Fruit fly (Drosophila melanogaster) whole organism, adult: Measurements from ENCODE around the gene CG4455.

Source experiments
- CG11617 ChIP-seq: fragments of 200-800 bp; sonication (Bioruptor generic); optimal IDR thresholded peaks from 2 replicates; lab custom pipeline; 2017; ENCODE audit warnings: mild to moderate bottlenecking, missing biosample characterization, missing genetic modification reagents, missing genetic modification characterization
- CG12768 ChIP-seq: fragments of 200-800 bp; sonication (Bioruptor generic); optimal IDR thresholded peaks from 2 replicates; lab custom pipeline; 2017; ENCODE audit warnings: missing biosample characterization, missing genetic modification characterization, mild to moderate bottlenecking, moderate library complexity, missing genetic modification reagents
- CG14711 ChIP-seq: fragments of 200-800 bp; sonication (Bioruptor generic); optimal IDR thresholded peaks from 2 replicates; lab custom pipeline; 2018; ENCODE audit warnings: missing biosample characterization, mild to moderate bottlenecking, missing genetic modification characterization, moderate library complexity
- CG1620 ChIP-seq: fragments of 200-800 bp; sonication (Bioruptor generic); optimal IDR thresholded peaks from 2 replicates; lab custom pipeline; 2016; ENCODE audit warnings: missing biosample characterization, missing genetic modification characterization
- CG33017 ChIP-seq: fragments of 200-800 bp; sonication (Bioruptor generic); optimal IDR thresholded peaks from 2 replicates; lab custom pipeline; 2018; ENCODE audit warnings: missing biosample characterization, mild to moderate bottlenecking, missing genetic modification characterization, moderate library complexity
- CG5204 ChIP-seq: fragments of 200-800 bp; sonication (Bioruptor generic); optimal IDR thresholded peaks from 2 replicates; lab custom pipeline; 2016; ENCODE audit warnings: missing biosample characterization, missing genetic modification characterization
- CG7045 ChIP-seq: fragments of 200-800 bp; sonication (Bioruptor generic); optimal IDR thresholded peaks from 2 replicates; lab custom pipeline; 2017; ENCODE audit warnings: missing biosample characterization, mild to moderate bottlenecking, missing genetic modification characterization
- CG7101 ChIP-seq: fragments of 200-800 bp; sonication (Bioruptor generic); optimal IDR thresholded peaks from 2 replicates; lab custom pipeline; 2018; ENCODE audit warnings: missing biosample characterization, mild to moderate bottlenecking, missing genetic modification characterization, moderate library complexity
- Clk ChIP-seq: fragments of 200-800 bp; sonication (Bioruptor generic); optimal IDR thresholded peaks from 2 replicates; lab custom pipeline; 2017; ENCODE audit warnings: missing biosample characterization, missing genetic modification characterization
- Crg-1 ChIP-seq: fragments of 200-800 bp; sonication (Bioruptor generic); optimal IDR thresholded peaks from 2 replicates; lab custom pipeline; 2016; ENCODE audit warnings: missing biosample characterization, missing genetic modification characterization
- Hr96 ChIP-seq: fragments of 200-800 bp; sonication (Bioruptor generic); optimal IDR thresholded peaks from 2 replicates; lab custom pipeline; 2016; ENCODE audit warnings: missing biosample characterization, missing genetic modification characterization
- Mnt ChIP-seq: fragments of 200-800 bp; sonication (Bioruptor generic); optimal IDR thresholded peaks from 2 replicates; lab custom pipeline; 2016; ENCODE audit warnings: missing biosample characterization, mild to moderate bottlenecking, missing genetic modification characterization
- bab1 ChIP-seq: fragments of 200-800 bp; sonication (Bioruptor generic); optimal IDR thresholded peaks from 3 replicates; lab custom pipeline; 2019; ENCODE audit warnings: missing biosample characterization, mild to moderate bottlenecking, missing genetic modification characterization, moderate library complexity
- cic ChIP-seq: fragments of 200-800 bp; sonication (Bioruptor generic); optimal IDR thresholded peaks from 2 replicates; lab custom pipeline; 2017; ENCODE audit warnings: missing biosample characterization, mild to moderate bottlenecking, missing genetic modification characterization, moderate library complexity
- cnc ChIP-seq, 2 experiments: fragments of >200 bp; optimal IDR thresholded peaks; 2 replicates each; lab custom pipeline; 2017
- kay ChIP-seq: fragments of 200-800 bp; sonication (Bioruptor generic); peaks from one replicate; lab custom pipeline; 2016; ENCODE audit warnings: missing biosample characterization, missing genetic modification characterization, borderline replicate concordance
- ovo ChIP-seq: fragments of 200-800 bp; sonication (Bioruptor generic); optimal IDR thresholded peaks from 2 replicates; lab custom pipeline; 2016; ENCODE audit warnings: missing biosample characterization, missing genetic modification characterization
- pad ChIP-seq: fragments of 200-800 bp; sonication (Bioruptor generic); optimal IDR thresholded peaks from 3 replicates; lab custom pipeline; 2017; ENCODE audit warnings: missing biosample characterization, missing genetic modification characterization, mild to moderate bottlenecking, moderate library complexity, missing genetic modification reagents
- tj ChIP-seq: fragments of 200-800 bp; sonication (Bioruptor generic); optimal IDR thresholded peaks from 3 replicates; lab custom pipeline; 2017; ENCODE audit warnings: missing biosample characterization, mild to moderate bottlenecking, missing genetic modification characterization, moderate library complexity
- toe ChIP-seq: fragments of 200-800 bp; sonication (Bioruptor generic); optimal IDR thresholded peaks from 2 replicates; lab custom pipeline; 2016; ENCODE audit warnings: missing biosample characterization, missing genetic modification characterization

Gene CG4455

DNA sequence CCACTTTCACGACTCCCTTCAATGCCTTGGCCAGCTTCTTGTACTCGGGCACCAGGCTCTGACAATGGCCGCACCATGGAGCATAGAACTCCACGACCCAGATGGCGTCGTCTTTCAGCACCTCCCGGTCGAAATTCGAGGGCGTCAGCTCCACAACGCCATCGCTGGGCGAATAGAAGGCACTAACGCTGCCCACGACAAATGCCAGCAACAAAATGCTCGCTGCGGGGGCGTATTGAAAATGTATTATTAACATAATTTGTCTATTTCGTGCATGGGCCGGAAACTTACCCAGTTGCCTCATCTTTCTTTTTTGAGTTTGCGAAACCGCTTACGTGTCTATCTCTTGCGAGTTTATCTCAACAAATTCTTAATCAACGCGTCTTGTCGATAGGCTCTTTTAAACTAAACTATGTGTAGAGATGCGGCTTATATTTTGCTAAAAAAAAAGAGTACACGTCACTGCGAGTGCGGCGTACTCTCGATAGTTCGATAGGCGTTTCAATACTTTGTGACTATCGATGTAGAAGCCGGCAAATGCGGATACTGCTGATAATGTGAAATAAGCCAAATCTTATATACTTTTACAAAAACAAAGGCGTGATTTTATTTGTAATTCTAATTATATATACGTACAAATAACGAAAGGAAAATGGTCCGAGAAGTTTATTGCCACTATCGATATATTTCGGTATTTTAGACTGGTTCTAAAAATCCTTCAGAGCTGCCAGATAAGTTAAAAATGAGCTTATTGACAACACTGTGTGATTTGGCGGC lies 3.7 kb downstream of the CG4455 start, which contains the start of gene CaBP1:
Gene CaBP1 (minus strand): TSS at position 487 of the 777 bp plus-strand sequence.
- TF ChIP-seq Crg-1 (GFP tag; lab: Kevin White, UChicago) (no peak), bab1 (GFP tag; lab: Kevin White, UChicago) (peak; percentile 42), CG14711 (peak; percentile 86), tj (GFP tag; lab: Kevin White, UChicago) (peak; percentile 69), kay (GFP tag; lab: Kevin White, UChicago) (peak; percentile 10)

dm6 chr2L:16357865-16358264 lies 5.1 kb downstream of the CG4455 start:
- TF ChIP-seq CG7045: no peak
- no peak for TF ChIP-seq bab1 (GFP tag; lab: Kevin White, UChicago)
- TF ChIP-seq CG5204 (GFP tag; lab: Kevin White, UChicago): no peak
- TF ChIP-seq kay (GFP tag; lab: Kevin White, UChicago): no peak
- TF ChIP-seq CG1620 (GFP tag; lab: Kevin White, UChicago): no peak
- no peak for TF ChIP-seq Crg-1 (GFP tag; lab: Kevin White, UChicago)
- no peak for TF ChIP-seq CG12768
- no peak for TF ChIP-seq CG7101 (tag; lab: Kevin White, UChicago)
- no peak for TF ChIP-seq Hr96 (GFP tag; lab: Kevin White, UChicago)
- no peak for TF ChIP-seq Mnt (GFP tag; lab: Kevin White, UChicago)
- no peak for TF ChIP-seq ovo (GFP tag; lab: Kevin White, UChicago)
- no peak for TF ChIP-seq CG33017
- TF ChIP-seq Clk: no peak
- TF ChIP-seq cnc (optimal IDR thresholded peaks at IDR 0.05; lab: Kevin White, UChicago): no peak
- no peak for TF ChIP-seq toe (GFP tag; lab: Kevin White, UChicago)
- no peak for TF ChIP-seq cic (GFP tag; lab: Kevin White, UChicago)
- TF ChIP-seq tj (GFP tag; lab: Kevin White, UChicago): no peak

- no peak for TF ChIP-seq CG11617 (GFP tag; lab: Kevin White, UChicago)
- no peak for TF ChIP-seq cnc (optimal IDR thresholded peaks at IDR 0.05; lab: Kevin White, UChicago)
- no peak for TF ChIP-seq bab1 (GFP tag; lab: Kevin White, UChicago)
- no peak for TF ChIP-seq CG1620 (GFP tag; lab: Kevin White, UChicago)
- TF ChIP-seq CG5204 (GFP tag; lab: Kevin White, UChicago): no peak
- no peak for TF ChIP-seq CG33017
- TF ChIP-seq CG7101 (tag; lab: Kevin White, UChicago): no peak
- TF ChIP-seq Hr96 (GFP tag; lab: Kevin White, UChicago): no peak
- TF ChIP-seq kay (GFP tag; lab: Kevin White, UChicago): no peak
- TF ChIP-seq tj (GFP tag; lab: Kevin White, UChicago): no peak
These were observed 12.9 kb downstream of the CG4455 start, which contains the start of gene jhamt for dm6 chr2L:16365603-16366002. TSS of gene jhamt (plus strand) at chr2L:16365903.

DNA sequence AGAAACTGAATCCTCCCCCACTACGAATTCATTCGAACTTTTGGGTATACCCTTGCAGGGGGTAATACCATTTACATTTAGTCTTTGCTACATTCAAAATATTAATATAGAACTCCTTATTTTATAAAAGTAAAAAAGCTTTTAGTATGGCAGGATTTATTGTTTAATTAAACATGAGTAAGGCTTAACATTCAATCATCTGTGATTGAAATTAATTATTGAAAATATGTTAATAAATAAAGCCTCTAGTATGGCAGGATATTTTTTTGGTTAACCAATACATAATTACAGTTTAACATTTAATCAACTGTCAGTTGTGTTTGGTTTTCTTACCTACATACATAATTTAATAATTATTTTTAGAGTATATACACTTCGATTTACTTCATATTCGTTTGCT lies 22.0 kb downstream of the CG4455 start:
- TF ChIP-seq pad (GFP tag; lab: Kevin White, UChicago): no peak
- TF ChIP-seq CG5204 (GFP tag; lab: Kevin White, UChicago): no peak
- no peak for TF ChIP-seq Hr96 (GFP tag; lab: Kevin White, UChicago)
- no peak for TF ChIP-seq CG12768
- no peak for TF ChIP-seq toe (GFP tag; lab: Kevin White, UChicago)
- TF ChIP-seq ovo (GFP tag; lab: Kevin White, UChicago): no peak
- TF ChIP-seq Mnt (GFP tag; lab: Kevin White, UChicago): no peak
- TF ChIP-seq cic (GFP tag; lab: Kevin White, UChicago): no peak
- no peak for TF ChIP-seq cnc (optimal IDR thresholded peaks at IDR 0.05; lab: Kevin White, UChicago)
- TF ChIP-seq CG7101 (tag; lab: Kevin White, UChicago): no peak
- no peak for TF ChIP-seq CG14711
- no peak for TF ChIP-seq tj (GFP tag; lab: Kevin White, UChicago)
- TF ChIP-seq CG11617 (GFP tag; lab: Kevin White, UChicago): no peak
- TF ChIP-seq bab1 (GFP tag; lab: Kevin White, UChicago): no peak
- TF ChIP-seq CG7045: no peak
- TF ChIP-seq Crg-1 (GFP tag; lab: Kevin White, UChicago): no peak
- no peak for TF ChIP-seq kay (GFP tag; lab: Kevin White, UChicago)

DNA sequence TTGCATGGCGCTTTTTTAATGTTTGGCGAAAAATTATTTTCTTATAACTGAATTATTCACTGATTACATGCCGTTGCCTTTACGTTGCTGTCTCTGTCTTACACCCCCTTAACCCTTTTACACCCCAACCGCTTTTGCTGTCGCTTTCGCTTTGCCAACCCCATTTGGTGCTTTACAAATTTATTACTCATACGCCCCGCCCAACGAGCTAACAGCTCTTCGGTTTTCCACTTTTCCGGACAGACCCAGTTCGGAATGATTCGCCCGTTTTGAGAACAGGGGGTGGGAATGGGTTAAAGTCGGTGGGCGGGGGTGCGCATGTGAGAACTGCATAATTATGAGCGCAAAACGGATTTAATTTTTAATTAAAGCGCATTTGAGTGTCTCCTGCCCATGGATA lies 28.2 kb downstream of the CG4455 start:
- TF ChIP-seq cic (GFP tag; lab: Kevin White, UChicago): no peak
- TF ChIP-seq Hr96 (GFP tag; lab: Kevin White, UChicago): no peak
- no peak for TF ChIP-seq CG7101 (tag; lab: Kevin White, UChicago)
- TF ChIP-seq ovo (GFP tag; lab: Kevin White, UChicago): no peak
- TF ChIP-seq CG14711: no peak
- no peak for TF ChIP-seq pad (GFP tag; lab: Kevin White, UChicago)
- TF ChIP-seq CG12768: no peak
- no peak for TF ChIP-seq Clk
- TF ChIP-seq bab1 (GFP tag; lab: Kevin White, UChicago): no peak
- TF ChIP-seq Crg-1 (GFP tag; lab: Kevin White, UChicago): no peak
- no peak for TF ChIP-seq kay (GFP tag; lab: Kevin White, UChicago)
- no peak for TF ChIP-seq cnc (optimal IDR thresholded peaks at IDR 0.05; lab: Kevin White, UChicago)
- no peak for TF ChIP-seq CG11617 (GFP tag; lab: Kevin White, UChicago)
- TF ChIP-seq CG1620 (GFP tag; lab: Kevin White, UChicago): no peak
- no peak for TF ChIP-seq Mnt (GFP tag; lab: Kevin White, UChicago)
- no peak for TF ChIP-seq CG33017
- TF ChIP-seq CG7045: no peak

dm6 chr2L:16390803-16391202 lies 38.1 kb downstream of the CG4455 start:
- TF ChIP-seq CG33017 (no peak), pad (GFP tag; lab: Kevin White, UChicago) (no peak), Clk (no peak), Mnt (GFP tag; lab: Kevin White, UChicago) (no peak), tj (GFP tag; lab: Kevin White, UChicago) (no peak), kay (GFP tag; lab: Kevin White, UChicago) (no peak)
